Worm (Caenorhabditis elegans) whole organism, L1 larva: Measurements from ENCODE around the gene rpn-12.

Experiments
- C04F5.9 ChIP-seq: sonication (generic microtip); optimal IDR thresholded peaks from 2 replicates; lab custom pipeline; 2016; ENCODE audit warnings: missing genetic modification characterization, missing compliant biosample characterization
- C34B4.2 ChIP-seq: sonication (generic microtip); optimal IDR thresholded peaks from 2 replicates; lab custom pipeline; 2017; ENCODE audit warnings: mild to moderate bottlenecking, missing genetic modification characterization, missing compliant biosample characterization
- alr-1 ChIP-seq: fragments of 200-800 bp; sonication (Bioruptor generic); optimal IDR thresholded peaks from 2 replicates; lab custom pipeline; 2018; ENCODE audit warnings: borderline replicate concordance, mild to moderate bottlenecking, missing genetic modification characterization, missing compliant biosample characterization
- ceh-8 ChIP-seq: fragments of 200-800 bp; sonication (Bioruptor generic); optimal IDR thresholded peaks from 2 replicates; lab custom pipeline; 2018; ENCODE audit warnings: mild to moderate bottlenecking, missing genetic modification characterization, moderate library complexity, missing compliant biosample characterization
- dsc-1 ChIP-seq: sonication (generic microtip); optimal IDR thresholded peaks from 2 replicates; lab custom pipeline; 2016; ENCODE audit warnings: mild to moderate bottlenecking, missing genetic modification characterization, missing compliant biosample characterization
- efl-1 ChIP-seq, 4 experiments: fragments of 150-350 bp; optimal IDR thresholded peaks in 3 of 4; peaks in 1 of 4; 1 replicate in 1 of 4; 2 replicates in 3 of 4; lab custom pipeline; 2014; ENCODE audit warnings: missing biosample characterization in 2 of 4, missing genetic modification characterization in 2 of 4, missing genetic modification reagents in 2 of 4
- egl-27 ChIP-seq, 2 experiments: fragments of 150-350 bp in 1 of 2; sonication (generic microtip); optimal IDR thresholded peaks; 3 replicates each; lab custom pipeline; 2017 to 2018; ENCODE audit warnings: missing biosample characterization in 2 of 2, missing genetic modification characterization in 2 of 2, missing genetic modification reagents in 2 of 2
- elt-2 ChIP-seq: sonication (generic microtip); optimal IDR thresholded peaks from 2 replicates; lab custom pipeline; 2016; ENCODE audit warnings: missing genetic modification characterization, mild to moderate bottlenecking, inconsistent platforms, missing compliant biosample characterization, missing genetic modification reagents
- grh-1 ChIP-seq: fragments of 200-800 bp; sonication (Bioruptor generic); IDR thresholded peaks from 2 replicates; pipeline ENCODE4 v1.3.6; 2022; ENCODE audit warnings: missing genetic modification reagents, missing genetic modification characterization, missing compliant biosample characterization
- hlh-4 ChIP-seq: sonication (generic microtip); optimal IDR thresholded peaks from 2 replicates; lab custom pipeline; 2016; ENCODE audit warnings: mild to moderate bottlenecking, missing genetic modification characterization, missing compliant biosample characterization
- irx-1 ChIP-seq: sonication (generic microtip); optimal IDR thresholded peaks from 2 replicates; lab custom pipeline; 2016; ENCODE audit warnings: missing genetic modification characterization, missing compliant biosample characterization
- isw-1 ChIP-seq: fragments of 200-800 bp; sonication (Bioruptor generic); IDR thresholded peaks from 2 replicates; pipeline ENCODE4 v1.3.6; 2022; ENCODE audit warnings: missing genetic modification characterization, missing compliant biosample characterization
- lin-14 ChIP-seq: fragments of 200-800 bp; sonication (Bioruptor generic); optimal IDR thresholded peaks from 2 replicates; lab custom pipeline; 2018; ENCODE audit warnings: mild to moderate bottlenecking, missing genetic modification characterization, moderate library complexity, missing compliant biosample characterization
- lin-15B ChIP-seq: fragments of 150-350 bp; sonication (generic microtip); optimal IDR thresholded peaks from 3 replicates; lab custom pipeline; 2014; ENCODE audit warnings: missing biosample characterization, missing genetic modification characterization
- lin-35 ChIP-seq, 2 experiments: fragments of 150-350 bp; optimal IDR thresholded peaks; 2 replicates each; lab custom pipeline; 2014; ENCODE audit warnings: missing biosample characterization in 2 of 2, missing genetic modification characterization in 2 of 2, missing genetic modification reagents in 2 of 2
- lin-39 ChIP-seq: fragments of 150-350 bp; optimal IDR thresholded peaks from 2 replicates; lab custom pipeline; 2014; ENCODE audit warnings: missing biosample characterization, missing genetic modification reagents, missing genetic modification characterization
- lsy-2 ChIP-seq, 2 experiments: fragments of 150-350 bp; optimal IDR thresholded peaks; 2 replicates each; lab custom pipeline; 2014; ENCODE audit warnings: missing biosample characterization in 2 of 2, missing genetic modification characterization in 2 of 2
- mab-9 ChIP-seq: fragments of 200-800 bp; sonication (Bioruptor generic); IDR thresholded peaks from 2 replicates; pipeline ENCODE4 v1.3.6; 2022; ENCODE audit warnings: missing genetic modification reagents, missing genetic modification characterization, missing compliant biosample characterization
- mdl-1 ChIP-seq, 2 experiments: fragments of 150-350 bp; optimal IDR thresholded peaks; 2 replicates each; lab custom pipeline; 2014 to 2017; ENCODE audit warnings: missing biosample characterization in 2 of 2, missing genetic modification characterization in 2 of 2, inconsistent platforms in 1 of 2
- mef-2 ChIP-seq: fragments of 150-350 bp; optimal IDR thresholded peaks from 2 replicates; lab custom pipeline; 2014; ENCODE audit warnings: missing biosample characterization, missing genetic modification characterization
- mep-1 ChIP-seq: fragments of 150-350 bp; optimal IDR thresholded peaks from 2 replicates; lab custom pipeline; 2014; ENCODE audit warnings: missing biosample characterization, missing genetic modification characterization
- nhr-20 ChIP-seq: sonication (generic microtip); optimal IDR thresholded peaks from 2 replicates; lab custom pipeline; 2016; ENCODE audit warnings: mild to moderate bottlenecking, missing genetic modification characterization, missing compliant biosample characterization
- nhr-28 ChIP-seq: fragments of 150-350 bp; optimal IDR thresholded peaks from 2 replicates; lab custom pipeline; 2014; ENCODE audit warnings: missing biosample characterization, missing genetic modification characterization
- nhr-71 ChIP-seq: sonication (generic microtip); optimal IDR thresholded peaks from 2 replicates; lab custom pipeline; 2016; ENCODE audit warnings: mild to moderate bottlenecking, missing genetic modification characterization, moderate library complexity, missing compliant biosample characterization
- nhr-85 ChIP-seq: sonication (generic microtip); peaks from one replicate; lab custom pipeline; 2016; ENCODE audit warnings: missing genetic modification characterization, inconsistent platforms, missing compliant biosample characterization
- nhr-90 ChIP-seq: sonication (generic microtip); optimal IDR thresholded peaks from 2 replicates; lab custom pipeline; 2016; ENCODE audit warnings: mild to moderate bottlenecking, missing genetic modification characterization, missing compliant biosample characterization; ENCODE audit not compliant: poor library complexity
- pax-3 ChIP-seq: fragments of 200-800 bp; sonication (Bioruptor generic); optimal IDR thresholded peaks from 2 replicates; lab custom pipeline; 2018; ENCODE audit warnings: mild to moderate bottlenecking, missing genetic modification characterization, moderate library complexity, missing compliant biosample characterization
- skn-1 ChIP-seq: fragments of 150-350 bp; optimal IDR thresholded peaks from 2 replicates; lab custom pipeline; 2014; ENCODE audit warnings: missing biosample characterization, missing genetic modification characterization
- snpc-4 ChIP-seq: fragments of 150-350 bp; optimal IDR thresholded peaks from 2 replicates; lab custom pipeline; 2014; ENCODE audit warnings: missing biosample characterization, missing genetic modification characterization
- snu-23 ChIP-seq: sonication (generic microtip); optimal IDR thresholded peaks from 2 replicates; lab custom pipeline; 2016; ENCODE audit warnings: missing genetic modification characterization, missing compliant biosample characterization
- unc-130 ChIP-seq: fragments of 150-350 bp; optimal IDR thresholded peaks from 2 replicates; lab custom pipeline; 2017; ENCODE audit warnings: missing biosample characterization, missing genetic modification characterization, inconsistent platforms
- vab-15 ChIP-seq: sonication (generic microtip); optimal IDR thresholded peaks from 2 replicates; lab custom pipeline; 2017; ENCODE audit warnings: missing genotype, mild to moderate bottlenecking, missing genetic modification characterization, missing compliant biosample characterization
- zip-4 ChIP-seq: fragments of 200-800 bp; sonication (Bioruptor generic); optimal IDR thresholded peaks from 2 replicates; lab custom pipeline; 2018; ENCODE audit warnings: mild to moderate bottlenecking, missing genetic modification characterization, moderate library complexity, missing compliant biosample characterization
- ztf-11 ChIP-seq, 2 experiments: sonication (generic microtip); optimal IDR thresholded peaks; 2 replicates each; lab custom pipeline; 2016 to 2017; ENCODE audit warnings: missing genetic modification characterization in 2 of 2, missing biosample characterization in 1 of 2, missing compliant biosample characterization in 1 of 2

The rpn-12 gene

ce11 chrII:11646276-11646797 lies 6.6 kb upstream of the rpn-12 start, which contains the start of gene ghi-1:
Gene ghi-1, plus strand, starts transcription at chrII:11646747.
- TF ChIP-seq mdl-1 (tag; optimal IDR thresholded peaks at IDR 0.05; lab: Kevin White, UChicago) (peak in 1 of 2 experiments; percentile 29), snu-23 (GFP tag; lab: Kevin White, UChicago) (peak; percentile 16), elt-2 (tag; lab: Kevin White, UChicago) (peak; percentile 44), lsy-2 (tag; optimal IDR thresholded peaks at IDR 0.05; lab: Kevin White, UChicago) (peak in 1 of 2 experiments; percentile 53), lin-14 (GFP tag; lab: Kevin White, UChicago) (peak; percentile 12), irx-1 (tag; lab: Kevin White, UChicago) (no peak), mep-1 (tag; lab: Kevin White, UChicago) (no peak), lin-39 (no peak), hlh-4 (tag; lab: Kevin White, UChicago) (no peak), nhr-28 (tag; lab: Kevin White, UChicago) (no peak), nhr-71 (tag; lab: Kevin White, UChicago) (peak; percentile 12), nhr-20 (peak; percentile 3), mab-9 (GFP tag; lab: Robert Waterston, UW) (no peak), vab-15 (no peak), lin-35 (GFP tag; optimal IDR thresholded peaks at IDR 0.05; lab: Kevin White, UChicago) (peak in 1 of 2 experiments; percentile 38), efl-1 (optimal IDR thresholded peaks at IDR 0.05; lab: Kevin White, UChicago) (no peak), efl-1 (GFP tag; optimal IDR thresholded peaks at IDR 0.05 in 1 of 2; lab: Kevin White, UChicago) (peak in 1 of 2 experiments; percentile 91), nhr-85 (tag; lab: Kevin White, UChicago) (peak; percentile 76), skn-1 (tag; lab: Kevin White, UChicago) (peak; percentile 10), ztf-11 (tag; optimal IDR thresholded peaks at IDR 0.05; lab: Kevin White, UChicago) (no peak)

DNA sequence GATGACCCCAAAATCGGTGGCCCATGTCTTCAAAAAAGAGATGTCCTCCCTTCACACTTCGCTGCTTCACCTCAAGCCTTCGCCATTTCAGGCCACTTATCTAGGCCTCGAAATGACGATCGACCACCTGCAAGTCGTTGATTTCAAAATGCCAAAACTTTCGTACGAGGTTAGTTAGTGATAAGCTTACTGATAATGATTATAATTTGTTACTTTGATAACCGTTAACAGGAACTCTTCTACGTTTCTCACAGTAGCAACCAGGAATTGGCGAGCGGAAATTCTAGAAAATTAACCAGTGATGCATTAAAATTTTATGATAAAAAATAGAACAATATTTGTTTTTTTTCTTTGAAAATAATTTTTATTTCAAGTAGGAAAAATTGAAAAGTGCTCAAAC lies 6.0 kb upstream of the rpn-12 start:
- TF ChIP-seq snu-23 (GFP tag; lab: Kevin White, UChicago) (no peak), efl-1 (optimal IDR thresholded peaks at IDR 0.05; lab: Kevin White, UChicago) (no peak), efl-1 (GFP tag; optimal IDR thresholded peaks at IDR 0.05 in 1 of 2; lab: Kevin White, UChicago) (peak in 1 of 2 experiments; percentile 88), lin-15B (tag; lab: Kevin White, UChicago) (no peak), elt-2 (tag; lab: Kevin White, UChicago) (peak; percentile 73), alr-1 (tag; lab: Kevin White, UChicago) (no peak)
- TF ChIP-seq, all 84 proteins: peak for 2

DNA sequence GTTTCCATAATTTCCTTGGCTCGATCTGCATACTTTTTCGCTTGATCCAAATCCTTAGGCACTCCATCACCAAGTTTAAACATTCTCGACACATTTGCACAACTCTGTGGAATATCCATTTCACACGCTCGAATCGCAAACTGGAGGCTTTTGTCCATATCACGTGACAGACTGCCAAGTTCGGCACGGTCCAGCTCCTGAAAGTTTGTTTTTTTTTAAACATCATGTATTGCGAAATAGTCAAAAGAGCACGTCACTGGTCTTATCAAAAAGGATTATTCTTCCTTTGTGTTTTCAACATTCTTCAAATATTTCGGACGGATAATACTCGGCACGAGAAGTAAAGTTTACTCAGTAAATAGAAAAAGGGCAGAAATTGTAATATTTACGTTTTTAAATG lies 3.7 kb upstream of the rpn-12 start:
- TF ChIP-seq pax-3 (tag; lab: Kevin White, UChicago) (no peak), zip-4 (peak; percentile 63), hlh-4 (tag; lab: Kevin White, UChicago) (no peak), mef-2 (tag; lab: Kevin White, UChicago) (no peak), elt-2 (tag; lab: Kevin White, UChicago) (peak; percentile 5), irx-1 (tag; lab: Kevin White, UChicago) (no peak), skn-1 (tag; lab: Kevin White, UChicago) (peak; percentile 21), isw-1 (GFP tag; lab: Robert Waterston, UW) (no peak), nhr-90 (tag; lab: Kevin White, UChicago) (no peak), snu-23 (GFP tag; lab: Kevin White, UChicago) (no peak), nhr-28 (tag; lab: Kevin White, UChicago) (no peak), lin-35 (GFP tag; optimal IDR thresholded peaks at IDR 0.05; lab: Kevin White, UChicago) (peak in 1 of 2 experiments; percentile 9)
- TF ChIP-seq, all 84 proteins: peak for 4

DNA sequence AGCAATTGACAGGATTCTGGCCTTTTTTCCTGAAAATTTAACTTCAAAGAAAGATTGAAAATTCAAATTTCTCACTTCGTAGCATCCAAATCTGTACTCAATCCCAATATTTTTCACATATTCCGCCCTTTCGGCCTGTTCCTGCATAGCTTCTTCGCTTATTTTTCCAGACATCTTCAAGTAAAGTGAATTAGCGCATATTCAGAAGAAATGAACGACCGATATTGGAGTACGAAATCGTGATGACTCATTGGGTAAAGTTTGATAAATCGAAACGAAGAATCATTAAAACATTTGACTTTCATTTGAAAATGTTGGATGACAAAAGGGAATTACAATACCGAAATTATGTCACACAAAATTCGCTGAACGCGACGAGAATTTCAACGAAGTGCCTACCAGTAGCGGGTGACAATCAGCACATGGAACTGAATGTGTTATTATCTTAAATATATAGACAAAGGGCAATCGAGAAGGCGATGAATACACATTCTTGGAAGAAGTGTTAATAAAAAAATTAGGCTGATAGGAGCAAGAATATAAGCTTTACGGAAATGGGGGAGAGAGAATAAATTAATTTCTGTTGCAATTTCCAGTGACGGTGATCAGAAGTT lies 1.8 kb upstream of the rpn-12 start, which contains the start of gene coa-7:
Gene coa-7, minus strand, starts transcription at position 174 of the 614 bp plus-strand sequence.
- TF ChIP-seq nhr-85 (tag; lab: Kevin White, UChicago), result peak; percentile 57
- no peak for TF ChIP-seq unc-130 (tag; lab: Kevin White, UChicago)

- TF ChIP-seq alr-1 (tag; lab: Kevin White, UChicago), result no peak
- no peak for TF ChIP-seq grh-1
- TF ChIP-seq unc-130 (tag; lab: Kevin White, UChicago), result no peak
- no peak for TF ChIP-seq dsc-1
- no peak for TF ChIP-seq ceh-8
- no peak for TF ChIP-seq C34B4.2
- no peak for TF ChIP-seq lin-14 (GFP tag; lab: Kevin White, UChicago)
- no peak for TF ChIP-seq snpc-4 (tag; lab: Kevin White, UChicago)
- no peak for TF ChIP-seq nhr-28 (tag; lab: Kevin White, UChicago)
- no peak for TF ChIP-seq egl-27 (tag; optimal IDR thresholded peaks at IDR 0.05; lab: Kevin White, UChicago)
- no peak for TF ChIP-seq C04F5.9 (tag; lab: Kevin White, UChicago)
- TF ChIP-seq ztf-11 (tag; optimal IDR thresholded peaks at IDR 0.05; lab: Kevin White, UChicago), result no peak
- no peak for TF ChIP-seq vab-15
- no peak for TF ChIP-seq hlh-4 (tag; lab: Kevin White, UChicago)
These were observed 799 bp upstream of the rpn-12 start for ce11 chrII:11652125-11652524.
